Worm (Caenorhabditis elegans) whole organism, L3 larva: ENCODE results near the gene taf-11.3.

Experiments
- R02D3.7 ChIP-seq: fragments of 150-350 bp; optimal IDR thresholded peaks from 2 replicates; lab custom pipeline; 2014; ENCODE audit warnings: missing biosample characterization, missing genetic modification characterization
- ceh-16 ChIP-seq: sonication (generic microtip); optimal IDR thresholded peaks from 2 replicates; lab custom pipeline; 2017; ENCODE audit warnings: missing biosample characterization, missing genetic modification characterization
- nhr-237 ChIP-seq: fragments of 150-350 bp; optimal IDR thresholded peaks from 2 replicates; lab custom pipeline; 2014; ENCODE audit warnings: missing biosample characterization, missing genetic modification characterization

DNA sequence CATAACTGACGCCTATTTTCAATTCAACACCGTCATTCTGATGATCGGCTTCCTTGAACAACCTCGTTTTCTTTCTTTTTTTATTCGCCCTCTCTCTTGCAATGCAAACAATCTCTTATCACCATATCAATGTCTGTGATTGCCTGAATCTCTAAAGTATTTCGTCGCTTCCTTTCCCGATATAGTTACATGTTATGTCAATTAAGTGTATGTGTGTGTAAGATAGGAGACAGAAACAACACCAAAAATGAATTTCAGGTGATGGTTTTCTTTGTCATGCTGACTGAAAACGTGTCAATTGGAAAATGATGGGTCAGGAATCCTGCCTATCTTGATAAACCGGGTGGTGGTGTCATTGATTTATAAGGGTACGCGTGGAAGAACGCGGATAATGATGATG is 28.3 kb upstream of the taf-11.3 start:
- TF ChIP-seq R02D3.7 (tag; lab: Kevin White, UChicago) (no peak), ceh-16 (tag; lab: Kevin White, UChicago) (no peak), nhr-237 (tag; lab: Kevin White, UChicago) (no peak)
